Worm (Caenorhabditis elegans) whole organism, L4 larva: ENCODE results near the gene srh-79.

Experiments used
- D1046.2 ChIP-seq: fragments of 200-800 bp; sonication (Bioruptor generic); IDR thresholded peaks from 2 replicates; pipeline ENCODE4 v1.3.6; 2022; ENCODE audit warnings: missing genetic modification characterization, missing compliant biosample characterization
- F26F4.8 ChIP-seq: fragments of 200-800 bp; sonication (Bioruptor generic); conservative IDR thresholded peaks from 2 replicates; pipeline ENCODE4 v1.3.6; 2022; ENCODE audit warnings: missing genetic modification characterization, missing compliant biosample characterization
- F49E8.2 ChIP-seq: sonication (generic microtip); optimal IDR thresholded peaks from 2 replicates; lab custom pipeline; 2016; ENCODE audit warnings: missing compliant biosample characterization, mild to moderate bottlenecking, missing genetic modification characterization, borderline replicate concordance
- Y105C5A.15 ChIP-seq: fragments of 200-800 bp; sonication (Bioruptor generic); IDR thresholded peaks from 2 replicates; pipeline ENCODE4 v1.3.6; 2022; ENCODE audit warnings: missing genetic modification characterization, missing compliant biosample characterization
- ZK337.2 ChIP-seq: fragments of 200-800 bp; sonication (Bioruptor generic); IDR thresholded peaks from 2 replicates; pipeline ENCODE4 v1.3.6; 2022; ENCODE audit warnings: missing genetic modification reagents, missing genetic modification characterization, missing compliant biosample characterization
- arid-1 ChIP-seq: fragments of 200-800 bp; sonication (Bioruptor generic); conservative IDR thresholded peaks from 2 replicates; pipeline ENCODE4 v1.3.6; 2022; ENCODE audit warnings: missing genetic modification reagents, missing genetic modification characterization, missing compliant biosample characterization
- ceh-28 ChIP-seq: fragments of 150-350 bp; optimal IDR thresholded peaks from 2 replicates; lab custom pipeline; 2014; ENCODE audit warnings: missing biosample characterization, missing genetic modification reagents, missing genetic modification characterization
- ceh-32 ChIP-seq: sonication (generic microtip); optimal IDR thresholded peaks from 2 replicates; lab custom pipeline; 2016; ENCODE audit warnings: mild to moderate bottlenecking, missing genetic modification characterization, missing compliant biosample characterization; ENCODE audit not compliant: poor library complexity
- ceh-44 ChIP-seq: fragments of 200-800 bp; sonication (Bioruptor generic); IDR thresholded peaks from 2 replicates; pipeline ENCODE4 v1.3.6; 2022; ENCODE audit warnings: missing genetic modification reagents, missing genetic modification characterization, missing compliant biosample characterization
- ces-1 ChIP-seq: fragments of 150-350 bp; sonication (generic microtip); optimal IDR thresholded peaks from 4 replicates; lab custom pipeline; 2014; ENCODE audit warnings: missing biosample characterization, missing genetic modification reagents, missing genetic modification characterization
- cey-2 ChIP-seq: sonication (generic microtip); optimal IDR thresholded peaks from 3 replicates; lab custom pipeline; 2017; ENCODE audit warnings: missing genetic modification characterization, mild to moderate bottlenecking, missing compliant biosample characterization, antibody characterized with exemption, borderline replicate concordance; ENCODE audit not compliant: insufficient read depth
- dmd-6 ChIP-seq: fragments of 200-800 bp; sonication (Bioruptor generic); IDR thresholded peaks from 2 replicates; pipeline ENCODE4 v1.3.6; 2022; ENCODE audit warnings: missing genetic modification reagents, missing genetic modification characterization, missing compliant biosample characterization
- dmd-9 ChIP-seq: fragments of 200-800 bp; sonication (Bioruptor generic); IDR thresholded peaks from 2 replicates; pipeline ENCODE4 v1.3.6; 2022; ENCODE audit warnings: missing genetic modification reagents, missing genetic modification characterization, missing compliant biosample characterization
- dpl-1 ChIP-seq: fragments of 150-350 bp; optimal IDR thresholded peaks from 2 replicates; lab custom pipeline; 2014; ENCODE audit warnings: missing biosample characterization, missing genetic modification reagents, missing genetic modification characterization
- duxl-1 ChIP-seq: sonication (generic microtip); optimal IDR thresholded peaks from 2 replicates; lab custom pipeline; 2016; ENCODE audit warnings: mild to moderate bottlenecking, missing genetic modification characterization, moderate library complexity, missing compliant biosample characterization; ENCODE audit not compliant: poor library complexity
- egl-27 ChIP-seq: sonication (generic microtip); optimal IDR thresholded peaks from 3 replicates; lab custom pipeline; 2017; ENCODE audit warnings: missing biosample characterization, missing genetic modification reagents, missing genetic modification characterization
- egl-43 ChIP-seq: fragments of 200-800 bp; sonication (Bioruptor generic); IDR thresholded peaks from 2 replicates; pipeline ENCODE4 v1.3.6; 2022; ENCODE audit warnings: missing genetic modification reagents, missing genetic modification characterization, missing compliant biosample characterization
- fkh-10 ChIP-seq: fragments of 150-350 bp; optimal IDR thresholded peaks from 2 replicates; lab custom pipeline; 2014; ENCODE audit warnings: missing biosample characterization, missing genetic modification reagents, missing genetic modification characterization
- gei-8 ChIP-seq: fragments of 200-800 bp; sonication (Bioruptor generic); optimal IDR thresholded peaks from 2 replicates; lab custom pipeline; 2018; ENCODE audit warnings: mild to moderate bottlenecking, missing genetic modification characterization, missing compliant biosample characterization
- hlh-11 ChIP-seq: fragments of 200-800 bp; sonication (Bioruptor generic); optimal IDR thresholded peaks from 2 replicates; lab custom pipeline; 2018; ENCODE audit warnings: mild to moderate bottlenecking, missing genetic modification characterization, missing compliant biosample characterization
- hlh-30 ChIP-seq: sonication (generic microtip); optimal IDR thresholded peaks from 2 replicates; lab custom pipeline; 2017; ENCODE audit warnings: antibody characterized with exemption, mild to moderate bottlenecking, missing genetic modification characterization, missing compliant biosample characterization; ENCODE audit not compliant: insufficient read depth
- hmg-1.1 ChIP-seq: fragments of 200-800 bp; sonication (Bioruptor generic); IDR thresholded peaks from 2 replicates; pipeline ENCODE4 v1.3.6; 2022; ENCODE audit warnings: missing genetic modification reagents, missing genetic modification characterization, missing compliant biosample characterization
- lin-39 ChIP-seq: fragments of 150-350 bp; optimal IDR thresholded peaks from 2 replicates; lab custom pipeline; 2014; ENCODE audit warnings: missing biosample characterization, missing genetic modification reagents, missing genetic modification characterization
- lir-3 ChIP-seq: sonication (generic microtip); optimal IDR thresholded peaks from 2 replicates; lab custom pipeline; 2016; ENCODE audit warnings: mild to moderate bottlenecking, missing genetic modification characterization, missing compliant biosample characterization
- madf-5 ChIP-seq, 2 experiments: fragments of 200-800 bp; sonication (Bioruptor generic); IDR thresholded peaks; 2 replicates each; pipeline ENCODE4 v1.3.6; 2022; ENCODE audit warnings: missing compliant biosample characterization in 2 of 2, missing genetic modification characterization in 2 of 2
- mdl-1 ChIP-seq, 2 experiments: fragments of 150-350 bp in 1 of 2; sonication (generic microtip) in 1 of 2; optimal IDR thresholded peaks; 2 replicates each; lab custom pipeline; 2014 to 2017; ENCODE audit warnings: missing biosample characterization in 2 of 2, missing genetic modification characterization in 2 of 2
- mes-2 ChIP-seq: sonication (generic microtip); optimal IDR thresholded peaks from 2 replicates; lab custom pipeline; 2016; ENCODE audit warnings: missing genotype, mild to moderate bottlenecking, missing genetic modification characterization, missing compliant biosample characterization; ENCODE audit not compliant: poor library complexity, severe bottlenecking
- nhr-10 ChIP-seq: fragments of 150-350 bp; optimal IDR thresholded peaks from 2 replicates; lab custom pipeline; 2014; ENCODE audit warnings: missing biosample characterization, missing genetic modification characterization
- nhr-102 ChIP-seq: sonication (generic microtip); optimal IDR thresholded peaks from 2 replicates; lab custom pipeline; 2016; ENCODE audit warnings: mild to moderate bottlenecking, missing genetic modification characterization, moderate library complexity, missing compliant biosample characterization
- nhr-28 ChIP-seq: fragments of 150-350 bp; optimal IDR thresholded peaks from 2 replicates; lab custom pipeline; 2014; ENCODE audit warnings: missing biosample characterization, missing genetic modification characterization
- nhr-48 ChIP-seq: sonication (generic microtip); optimal IDR thresholded peaks from 2 replicates; lab custom pipeline; 2016; ENCODE audit warnings: mild to moderate bottlenecking, missing genetic modification characterization, missing compliant biosample characterization
- nhr-6 ChIP-seq: fragments of 150-350 bp; optimal IDR thresholded peaks from 2 replicates; lab custom pipeline; 2014; ENCODE audit warnings: missing biosample characterization, missing genetic modification characterization
- nhr-77 ChIP-seq: fragments of 150-350 bp; optimal IDR thresholded peaks from 2 replicates; lab custom pipeline; 2014; ENCODE audit warnings: missing biosample characterization, missing genetic modification characterization
- pha-4 ChIP-seq, 2 experiments: fragments of 150-350 bp in 1 of 2; fragments of 200-800 bp in 1 of 2; sonication (Bioruptor generic) in 1 of 2; IDR thresholded peaks in 1 of 2; optimal IDR thresholded peaks in 1 of 2; 2 replicates each; pipeline versions ENCODE4 v1.3.6 to Lab custom; 2014 to 2022; ENCODE audit warnings: missing genetic modification characterization in 2 of 2, missing genetic modification reagents in 2 of 2, missing biosample characterization in 1 of 2, missing compliant biosample characterization in 1 of 2
- pqm-1 ChIP-seq: sonication (generic microtip); optimal IDR thresholded peaks from 2 replicates; lab custom pipeline; 2017; ENCODE audit warnings: missing biosample characterization, missing genetic modification characterization
- rbr-2 ChIP-seq: sonication (generic microtip); optimal IDR thresholded peaks from 2 replicates; lab custom pipeline; 2016; ENCODE audit warnings: missing genotype, missing genetic modification characterization, missing compliant biosample characterization
- set-16 ChIP-seq: fragments of 200-800 bp; sonication (Bioruptor generic); IDR thresholded peaks from 2 replicates; pipeline ENCODE4 v1.3.6; 2022; ENCODE audit warnings: missing genetic modification reagents, missing genetic modification characterization, missing compliant biosample characterization
- snpc-4 ChIP-seq: fragments of 150-350 bp; optimal IDR thresholded peaks from 2 replicates; lab custom pipeline; 2014; ENCODE audit warnings: missing biosample characterization, missing genetic modification characterization
- tag-97 ChIP-seq: fragments of 200-800 bp; sonication (Bioruptor generic); IDR thresholded peaks from 2 replicates; pipeline ENCODE4 v1.3.6; 2022; ENCODE audit warnings: missing genetic modification characterization, missing compliant biosample characterization
- unc-130 ChIP-seq: sonication (generic microtip); optimal IDR thresholded peaks from 2 replicates; lab custom pipeline; 2016; ENCODE audit warnings: missing genetic modification reagents, missing genetic modification characterization, missing compliant biosample characterization
- unc-62 ChIP-seq, 3 experiments: fragments of 150-350 bp in 1 of 3; sonication (generic microtip); optimal IDR thresholded peaks in 2 of 3; peaks in 1 of 3; 1 replicate in 1 of 3; 2 replicates in 2 of 3; lab custom pipeline; 2014 to 2017; ENCODE audit warnings: missing biosample characterization in 3 of 3, missing genetic modification characterization in 3 of 3, missing genetic modification reagents in 3 of 3, missing genotype in 1 of 3
- zag-1 ChIP-seq: fragments of 150-350 bp; optimal IDR thresholded peaks from 2 replicates; lab custom pipeline; 2014; ENCODE audit warnings: missing biosample characterization, missing genetic modification characterization
- zfp-3 ChIP-seq: fragments of 200-800 bp; sonication (Bioruptor generic); conservative IDR thresholded peaks from 2 replicates; pipeline ENCODE4 v1.3.6; 2022; ENCODE audit warnings: missing genetic modification reagents, missing genetic modification characterization, missing compliant biosample characterization

Gene srh-79

DNA sequence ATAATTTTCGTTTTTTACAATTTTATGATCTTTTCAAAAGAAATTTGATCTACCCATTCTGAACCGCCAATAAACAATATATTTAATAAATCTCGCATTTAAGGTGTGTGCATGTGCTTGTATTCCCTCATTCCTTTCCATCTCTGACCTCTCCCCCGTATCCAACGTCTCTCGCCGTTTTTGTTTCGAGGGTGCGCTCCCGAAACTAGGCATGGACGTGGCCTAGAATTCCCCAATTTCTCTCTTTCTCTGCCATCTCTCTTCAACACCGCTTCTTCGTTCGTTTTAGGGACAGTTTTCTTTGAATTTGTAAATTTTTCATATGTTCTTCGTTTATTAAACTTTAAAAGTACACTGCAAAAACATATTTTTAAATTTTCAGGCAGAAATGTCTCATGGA, 32.0 kb upstream of the srh-79 start, which contains the start of gene F25E5.1:
TSS of gene F25E5.1 (plus strand) at position 376 of the 400 bp plus-strand sequence.
- TF ChIP-seq ces-1 (GFP tag; lab: Kevin White, UChicago) (no peak), hmg-1.1 (GFP tag; lab: Robert Waterston, UW) (peak; percentile 61; the same call in 1 of the 2 replicates), pqm-1 (tag; lab: Kevin White, UChicago) (peak; percentile 48), dpl-1 (peak; percentile 62), egl-27 (tag; lab: Kevin White, UChicago) (no peak), dmd-6 (GFP tag; lab: Robert Waterston, UW) (no peak), rbr-2 (peak; percentile 53), mdl-1 (tag; optimal IDR thresholded peaks at IDR 0.05; lab: Kevin White, UChicago) (peak in 1 of 2 experiments; percentile 81), ceh-32 (no peak), dmd-9 (GFP tag; lab: Robert Waterston, UW) (peak; percentile 75; the same call in 1 of the 2 replicates), pha-4 (GFP tag; IDR thresholded peaks at IDR 0.05; lab: Robert Waterston, UW) (no peak), pha-4 (tag; optimal IDR thresholded peaks at IDR 0.05; lab: Kevin White, UChicago) (peak; percentile 31), unc-62 (GFP tag; optimal IDR thresholded peaks at IDR 0.05 in 1 of 2; lab: Kevin White, UChicago) (peak in 1 of 2 experiments; percentile 93), unc-62 (tag; optimal IDR thresholded peaks at IDR 0.05; lab: Kevin White, UChicago) (no peak), nhr-48 (no peak), ceh-28 (no peak), hlh-30 (tag; lab: Kevin White, UChicago) (peak; percentile 63), ZK337.2 (GFP tag; lab: Robert Waterston, UW) (0 out of 2 replicates have a peak, but pooled peaks have one; percentile 10), egl-43 (GFP tag; lab: Robert Waterston, UW) (no peak), nhr-6 (tag; lab: Kevin White, UChicago) (peak; percentile 70), nhr-102 (tag; lab: Kevin White, UChicago) (peak; percentile 26), fkh-10 (GFP tag; lab: Kevin White, UChicago) (no peak), nhr-28 (tag; lab: Kevin White, UChicago) (peak; percentile 59), mes-2 (tag; lab: Kevin White, UChicago) (peak; percentile 95), hlh-11 (tag; lab: Kevin White, UChicago) (no peak), unc-130 (GFP tag; lab: Kevin White, UChicago) (peak; percentile 52), zfp-3 (GFP tag; lab: Robert Waterston, UW) (no peak), ceh-44 (GFP tag; lab: Robert Waterston, UW) (peak; percentile 17; the same call in 1 of the 2 replicates), nhr-10 (tag; lab: Kevin White, UChicago) (no peak)

DNA sequence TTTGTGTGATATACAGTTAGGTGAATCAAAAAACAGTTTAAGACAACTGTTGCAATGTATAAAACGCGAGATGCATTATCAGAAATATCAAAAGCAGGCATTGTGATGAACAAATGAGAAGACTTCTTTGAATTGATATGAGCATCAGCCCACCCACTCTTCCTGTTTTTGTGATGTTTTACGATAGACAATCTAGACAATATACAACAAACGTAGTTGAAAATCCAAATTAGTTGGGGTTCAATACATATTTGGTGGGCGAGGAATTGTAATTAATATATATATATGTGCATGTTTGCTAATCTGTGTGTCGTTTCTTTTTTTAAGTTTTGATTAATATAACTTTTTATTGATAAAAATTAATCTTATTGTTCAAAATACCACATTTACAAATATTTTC, 24.7 kb upstream of the srh-79 start, which contains the start of gene str-28:
TSS of gene str-28 (minus strand) at position 101 of the 400 bp plus-strand sequence.
- TF ChIP-seq dmd-6 (GFP tag; lab: Robert Waterston, UW) (no peak), gei-8 (GFP tag; lab: Kevin White, UChicago) (no peak), rbr-2 (no peak), nhr-77 (tag; lab: Kevin White, UChicago) (no peak), nhr-10 (tag; lab: Kevin White, UChicago) (no peak), ceh-28 (no peak), zag-1 (no peak)
- TF ChIP-seq, all 104 proteins: peak for 0

ce11 chrV:7476766-7477165, 20.8 kb upstream of the srh-79 start, which contains the start of gene srh-125:
TSS of gene srh-125 (minus strand) at chrV:7476866.
- TF ChIP-seq snpc-4 (tag; lab: Kevin White, UChicago) (no peak), cey-2 (no peak)

DNA sequence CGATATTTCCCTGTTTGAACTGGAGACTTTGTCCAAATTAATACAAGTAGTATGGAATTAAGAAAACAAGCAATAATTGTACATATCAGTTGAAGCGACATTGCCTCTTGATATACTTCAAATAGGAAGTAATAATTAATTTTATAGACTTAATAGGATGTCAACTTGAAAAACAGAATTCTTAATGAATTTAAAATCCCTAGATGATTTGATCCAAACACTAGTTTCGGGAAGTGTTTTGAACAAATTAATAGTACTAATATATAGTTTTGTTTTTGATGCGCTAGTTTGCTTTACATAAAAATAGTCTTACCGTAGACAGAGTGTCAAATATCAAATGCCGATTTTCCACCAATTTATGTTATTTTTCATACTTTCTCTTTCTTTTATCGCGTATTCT, 19.1 kb upstream of the srh-79 start, which contains the start of gene str-190:
TSS of gene str-190 (minus strand) at position 101 of the 400 bp plus-strand sequence.
- TF ChIP-seq ceh-32 (no peak), Y105C5A.15 (GFP tag; lab: Robert Waterston, UW) (no peak), D1046.2 (GFP tag; lab: Robert Waterston, UW) (no peak), nhr-102 (tag; lab: Kevin White, UChicago) (no peak), arid-1 (GFP tag; lab: Robert Waterston, UW) (no peak), F26F4.8 (GFP tag; lab: Robert Waterston, UW) (no peak), lin-39 (tag; lab: Kevin White, UChicago) (no peak), unc-130 (GFP tag; lab: Kevin White, UChicago) (no peak), fkh-10 (GFP tag; lab: Kevin White, UChicago) (no peak), set-16 (GFP tag; lab: Robert Waterston, UW) (no peak), duxl-1 (tag; lab: Kevin White, UChicago) (no peak), tag-97 (GFP tag; lab: Robert Waterston, UW) (no peak), lir-3 (tag; lab: Kevin White, UChicago) (no peak), pha-4 (GFP tag; IDR thresholded peaks at IDR 0.05; lab: Robert Waterston, UW) (no peak), pha-4 (tag; optimal IDR thresholded peaks at IDR 0.05; lab: Kevin White, UChicago) (no peak), F49E8.2 (no peak), madf-5 (GFP tag; IDR thresholded peaks at IDR 0.05; lab: Robert Waterston, UW) (no peak)
